Fruit fly (Drosophila melanogaster) whole organism, prepupa: ENCODE data around the gene CG12522.

ENCODE experiments used
- CG6163 ChIP-seq: fragments of 200-800 bp; sonication (Bioruptor generic); IDR thresholded peaks from 3 replicates; pipeline ENCODE4 v1.3.6; 2022; ENCODE audit warnings: missing biosample characterization, missing genetic modification characterization
- Lpt ChIP-seq: fragments of 200-800 bp; sonication (Bioruptor generic); optimal IDR thresholded peaks from 3 replicates; lab custom pipeline; 2016; ENCODE audit warnings: missing biosample characterization, missing genetic modification characterization
- Sox15 ChIP-seq: fragments of 200-800 bp; sonication (Bioruptor generic); optimal IDR thresholded peaks from 3 replicates; lab custom pipeline; 2016; ENCODE audit warnings: missing biosample characterization, missing genetic modification characterization
- esn ChIP-seq: fragments of 200-800 bp; sonication (Bioruptor generic); optimal IDR thresholded peaks from 2 replicates; lab custom pipeline; 2016; ENCODE audit warnings: missing biosample characterization, mild to moderate bottlenecking, missing genetic modification characterization, moderate library complexity
- topi ChIP-seq: fragments of 200-800 bp; sonication (Bioruptor generic); optimal IDR thresholded peaks from 3 replicates; lab custom pipeline; 2016; ENCODE audit warnings: missing biosample characterization, missing genetic modification characterization

DNA sequence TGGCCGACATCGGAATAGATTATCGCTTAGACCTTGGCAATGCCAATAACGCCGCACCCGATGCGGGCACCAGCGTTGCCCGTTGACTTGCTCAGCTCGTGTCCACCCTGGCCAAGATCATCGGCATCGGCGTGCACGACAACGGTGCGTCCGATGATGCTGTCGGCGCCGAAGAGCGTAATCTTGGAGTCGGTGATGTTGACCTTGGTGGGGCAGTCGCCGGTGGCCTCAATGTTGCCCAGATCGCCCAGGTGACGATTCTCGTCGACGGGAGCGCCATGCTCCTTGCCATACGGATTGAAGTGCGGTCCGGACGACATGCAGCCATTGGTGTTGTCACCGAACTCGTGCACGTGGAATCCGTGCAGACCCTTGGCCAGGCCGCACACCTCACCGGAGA, 4.4 kb downstream of the CG12522 start:
- TF ChIP-seq Lpt (GFP tag; lab: Kevin White, UChicago): no peak
- TF ChIP-seq Sox15 (GFP tag; lab: Kevin White, UChicago): no peak
- TF ChIP-seq topi: no peak
- no peak for TF ChIP-seq CG6163
- TF ChIP-seq esn (GFP tag; lab: Kevin White, UChicago): no peak
